Worm (Caenorhabditis elegans): Measurements from ENCODE around the gene F09B12.7.

ce11 chrX:15076042-15076565 is 18.8 kb downstream of the F09B12.7 start, which contains the start of the genes H40L08.3 and H40L08.9:
- TF ChIP-seq ctbp-1 (GFP tag; IDR thresholded peaks at IDR 0.05) (no peak), F44E2.7 (GFP tag; IDR thresholded peaks at IDR 0.05) (no peak), set-16 (GFP tag; IDR thresholded peaks at IDR 0.05) (no peak), nhr-77 (tag; optimal IDR thresholded peaks at IDR 0.05) (no peak), aly-2 (tag; optimal IDR thresholded peaks at IDR 0.05) (no peak)
